Fruit fly (Drosophila melanogaster) ovary, adult (tissue): Measurements from ENCODE around the gene REPTOR-BP.

Source experiments
- CG17801 ChIP-seq: fragments of 200-800 bp; optimal IDR thresholded peaks from 2 replicates; lab custom pipeline; 2019; ENCODE audit warnings: missing biosample characterization, mild to moderate bottlenecking, missing genetic modification characterization, moderate library complexity; ENCODE audit not compliant: partially characterized antibody

The REPTOR-BP gene

DNA sequence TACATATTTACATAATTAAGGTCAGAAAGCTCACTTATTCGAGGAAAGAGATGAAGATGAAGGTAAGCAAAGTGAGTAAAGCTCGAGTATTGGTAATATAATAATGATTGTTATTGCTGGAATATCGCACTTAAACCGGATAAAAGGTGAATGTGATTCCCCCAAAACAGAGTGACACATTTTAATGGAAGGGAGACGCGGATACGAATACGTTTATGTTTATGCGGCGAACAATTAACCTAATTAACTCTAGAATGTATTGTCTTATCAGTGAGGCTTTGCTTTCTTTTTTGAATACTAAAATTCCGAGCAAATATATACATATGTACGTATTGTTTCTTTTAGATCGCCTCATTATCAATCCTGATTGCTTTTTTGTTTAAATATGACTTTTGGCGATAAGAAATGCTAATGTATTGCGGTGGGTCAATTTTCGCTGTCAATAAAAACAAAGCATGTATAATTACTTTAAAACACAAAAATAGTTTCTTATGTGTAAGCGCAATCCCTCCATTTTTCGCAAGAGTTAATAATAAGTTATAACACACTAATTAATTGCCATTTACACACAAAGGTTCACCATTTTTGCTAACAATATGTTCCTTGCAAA, 41.7 kb downstream of the REPTOR-BP start:
- TF ChIP-seq CG17801 (GFP tag; lab: Kevin White, UChicago), result no peak

dm6 chr2L:10306518-10307260, 42.8 kb downstream of the REPTOR-BP start, which contains the start of the genes CG5390 and CG4968:
Gene CG5390 (minus strand): TSS chr2L:10306594.
Gene CG4968 (plus strand): TSS chr2L:10306922.
- peak; percentile 87 for TF ChIP-seq CG17801 (GFP tag; lab: Kevin White, UChicago)

dm6 chr2L:10310614-10311382, 46.9 kb downstream of the REPTOR-BP start, which contains the start of gene Cdk5alpha:
Gene Cdk5alpha (minus strand): TSS chr2L:10310956.
- no peak for TF ChIP-seq CG17801 (GFP tag; lab: Kevin White, UChicago)

DNA sequence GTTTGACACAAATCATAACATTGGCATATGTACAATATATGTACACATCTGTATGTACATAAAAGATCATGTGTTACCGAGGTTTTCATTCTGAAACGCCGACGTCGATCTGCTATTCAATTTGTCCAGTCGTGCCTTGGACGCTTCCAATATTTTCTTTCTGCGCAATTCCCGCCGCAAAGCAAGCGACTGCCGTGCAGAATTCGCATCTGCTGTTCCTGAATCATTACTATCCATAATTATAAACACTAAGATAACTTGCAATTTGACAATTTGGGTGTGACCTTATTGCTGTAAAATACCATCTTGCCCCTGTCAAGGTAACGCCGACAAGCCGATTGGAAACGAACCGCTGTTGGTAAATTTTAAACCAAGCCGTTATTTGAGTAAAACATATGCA, 47.9 kb downstream of the REPTOR-BP start:
- TF ChIP-seq CG17801 (GFP tag; lab: Kevin White, UChicago), result no peak

dm6 chr2L:10314327-10315210, 50.6 kb downstream of the REPTOR-BP start, which contains the start of the genes Usp14 and CG4972:
Gene Usp14 (minus strand): TSS chr2L:10314396.
Gene CG4972 (plus strand): TSS chr2L:10314792.
- no peak for TF ChIP-seq CG17801 (GFP tag; lab: Kevin White, UChicago)
